Worm (Caenorhabditis elegans) whole organism, midembryonic: ENCODE results near the gene T04G9.4.

Experiments
- cog-1 ChIP-seq: sonication (generic microtip); optimal IDR thresholded peaks from 2 replicates; lab custom pipeline; 2016; ENCODE audit warnings: missing genetic modification characterization, missing compliant biosample characterization
- flt-1 ChIP-seq: fragments of 200-800 bp; sonication (Bioruptor generic); IDR thresholded peaks from 2 replicates; pipeline ENCODE4 v1.3.6; 2022; ENCODE audit warnings: missing genetic modification characterization, missing compliant biosample characterization
- klf-2 ChIP-seq: fragments of 200-800 bp; sonication (Bioruptor generic); conservative IDR thresholded peaks from 2 replicates; pipeline ENCODE4 v1.3.6; 2022; ENCODE audit warnings: missing genetic modification reagents, missing genetic modification characterization, missing compliant biosample characterization

- no peak for TF ChIP-seq klf-2 (GFP tag; lab: Robert Waterston, UW)
- TF ChIP-seq flt-1, result no peak
- no peak for TF ChIP-seq cog-1 (tag; lab: Kevin White, UChicago)
Observed at ce11 chrX:789848-790247, 17.6 kb downstream of the T04G9.4 start.
